Fruit fly (Drosophila melanogaster) whole organism, adult: Measurements from ENCODE around the gene kni.

Experiments used
- CG11617 ChIP-seq: fragments of 200-800 bp; sonication (Bioruptor generic); optimal IDR thresholded peaks from 2 replicates; lab custom pipeline; 2017; ENCODE audit warnings: mild to moderate bottlenecking, missing biosample characterization, missing genetic modification reagents, missing genetic modification characterization
- CG12768 ChIP-seq: fragments of 200-800 bp; sonication (Bioruptor generic); optimal IDR thresholded peaks from 2 replicates; lab custom pipeline; 2017; ENCODE audit warnings: missing biosample characterization, missing genetic modification characterization, mild to moderate bottlenecking, moderate library complexity, missing genetic modification reagents
- CG14711 ChIP-seq: fragments of 200-800 bp; sonication (Bioruptor generic); optimal IDR thresholded peaks from 2 replicates; lab custom pipeline; 2018; ENCODE audit warnings: missing biosample characterization, mild to moderate bottlenecking, missing genetic modification characterization, moderate library complexity
- CG1620 ChIP-seq: fragments of 200-800 bp; sonication (Bioruptor generic); optimal IDR thresholded peaks from 2 replicates; lab custom pipeline; 2016; ENCODE audit warnings: missing biosample characterization, missing genetic modification characterization
- CG33017 ChIP-seq: fragments of 200-800 bp; sonication (Bioruptor generic); optimal IDR thresholded peaks from 2 replicates; lab custom pipeline; 2018; ENCODE audit warnings: missing biosample characterization, mild to moderate bottlenecking, missing genetic modification characterization, moderate library complexity
- CG5204 ChIP-seq: fragments of 200-800 bp; sonication (Bioruptor generic); optimal IDR thresholded peaks from 2 replicates; lab custom pipeline; 2016; ENCODE audit warnings: missing biosample characterization, missing genetic modification characterization
- CG7045 ChIP-seq: fragments of 200-800 bp; sonication (Bioruptor generic); optimal IDR thresholded peaks from 2 replicates; lab custom pipeline; 2017; ENCODE audit warnings: missing biosample characterization, mild to moderate bottlenecking, missing genetic modification characterization
- CG7101 ChIP-seq: fragments of 200-800 bp; sonication (Bioruptor generic); optimal IDR thresholded peaks from 2 replicates; lab custom pipeline; 2018; ENCODE audit warnings: missing biosample characterization, mild to moderate bottlenecking, missing genetic modification characterization, moderate library complexity
- Clk ChIP-seq: fragments of 200-800 bp; sonication (Bioruptor generic); optimal IDR thresholded peaks from 2 replicates; lab custom pipeline; 2017; ENCODE audit warnings: missing biosample characterization, missing genetic modification characterization
- Crg-1 ChIP-seq: fragments of 200-800 bp; sonication (Bioruptor generic); optimal IDR thresholded peaks from 2 replicates; lab custom pipeline; 2016; ENCODE audit warnings: missing biosample characterization, missing genetic modification characterization
- Hr96 ChIP-seq: fragments of 200-800 bp; sonication (Bioruptor generic); optimal IDR thresholded peaks from 2 replicates; lab custom pipeline; 2016; ENCODE audit warnings: missing biosample characterization, missing genetic modification characterization
- Mnt ChIP-seq: fragments of 200-800 bp; sonication (Bioruptor generic); optimal IDR thresholded peaks from 2 replicates; lab custom pipeline; 2016; ENCODE audit warnings: missing biosample characterization, mild to moderate bottlenecking, missing genetic modification characterization
- bab1 ChIP-seq: fragments of 200-800 bp; sonication (Bioruptor generic); optimal IDR thresholded peaks from 3 replicates; lab custom pipeline; 2019; ENCODE audit warnings: missing biosample characterization, mild to moderate bottlenecking, missing genetic modification characterization, moderate library complexity
- cic ChIP-seq: fragments of 200-800 bp; sonication (Bioruptor generic); optimal IDR thresholded peaks from 2 replicates; lab custom pipeline; 2017; ENCODE audit warnings: missing biosample characterization, mild to moderate bottlenecking, missing genetic modification characterization, moderate library complexity
- cnc ChIP-seq, 2 experiments: fragments of >200 bp; optimal IDR thresholded peaks; 2 replicates each; lab custom pipeline; 2017
- kay ChIP-seq: fragments of 200-800 bp; sonication (Bioruptor generic); peaks from one replicate; lab custom pipeline; 2016; ENCODE audit warnings: missing biosample characterization, missing genetic modification characterization, borderline replicate concordance
- ovo ChIP-seq: fragments of 200-800 bp; sonication (Bioruptor generic); optimal IDR thresholded peaks from 2 replicates; lab custom pipeline; 2016; ENCODE audit warnings: missing biosample characterization, missing genetic modification characterization
- pad ChIP-seq: fragments of 200-800 bp; sonication (Bioruptor generic); optimal IDR thresholded peaks from 3 replicates; lab custom pipeline; 2017; ENCODE audit warnings: missing biosample characterization, missing genetic modification characterization, mild to moderate bottlenecking, moderate library complexity, missing genetic modification reagents
- tj ChIP-seq: fragments of 200-800 bp; sonication (Bioruptor generic); optimal IDR thresholded peaks from 3 replicates; lab custom pipeline; 2017; ENCODE audit warnings: missing biosample characterization, mild to moderate bottlenecking, missing genetic modification characterization, moderate library complexity
- toe ChIP-seq: fragments of 200-800 bp; sonication (Bioruptor generic); optimal IDR thresholded peaks from 2 replicates; lab custom pipeline; 2016; ENCODE audit warnings: missing biosample characterization, missing genetic modification characterization

kni gene

dm6 chr3L:20695328-20695822 is at the start of gene kni:
TSS of gene kni (minus strand) at chr3L:20695378.
- no peak for TF ChIP-seq kay
- no peak for TF ChIP-seq Hr96
- TF ChIP-seq CG11617 (GFP tag; lab: Kevin White, UChicago) = no peak
- no peak for TF ChIP-seq CG12768 (GFP tag; lab: Kevin White, UChicago)
- no peak for TF ChIP-seq CG14711 (tag; lab: Kevin White, UChicago)
- no peak for TF ChIP-seq Clk (GFP tag; lab: Kevin White, UChicago)
- no peak for TF ChIP-seq CG5204 (GFP tag; lab: Kevin White, UChicago)
- no peak for TF ChIP-seq pad (GFP tag; lab: Kevin White, UChicago)
- no peak for TF ChIP-seq tj (GFP tag; lab: Kevin White, UChicago)
- no peak for TF ChIP-seq Crg-1 (GFP tag; lab: Kevin White, UChicago)
- TF ChIP-seq cnc (optimal IDR thresholded peaks at IDR 0.05; lab: Kevin White, UChicago) = no peak
- TF ChIP-seq bab1 (GFP tag; lab: Kevin White, UChicago) = no peak
- TF ChIP-seq Mnt = no peak
- no peak for TF ChIP-seq CG1620 (GFP tag; lab: Kevin White, UChicago)
- TF ChIP-seq CG33017 = no peak
- no peak for TF ChIP-seq CG7101 (tag; lab: Kevin White, UChicago)
- TF ChIP-seq cic (GFP tag; lab: Kevin White, UChicago) = no peak
- no peak for TF ChIP-seq toe (GFP tag; lab: Kevin White, UChicago)

dm6 chr3L:20739414-20739813 is 44.2 kb upstream of the kni start, which contains the start of gene Gr77a:
TSS of gene Gr77a (minus strand) at chr3L:20739430.
- TF ChIP-seq CG11617 (GFP tag; lab: Kevin White, UChicago) (no peak), bab1 (GFP tag; lab: Kevin White, UChicago) (no peak), cic (GFP tag; lab: Kevin White, UChicago) (no peak), tj (GFP tag; lab: Kevin White, UChicago) (no peak), Mnt (no peak), Clk (GFP tag; lab: Kevin White, UChicago) (no peak), CG7101 (tag; lab: Kevin White, UChicago) (no peak)

dm6 chr3L:20737346-20737745 is 42.2 kb upstream of the kni start:
- TF ChIP-seq toe (GFP tag; lab: Kevin White, UChicago) (no peak), CG5204 (GFP tag; lab: Kevin White, UChicago) (no peak), CG14711 (tag; lab: Kevin White, UChicago) (no peak), Clk (GFP tag; lab: Kevin White, UChicago) (no peak), tj (GFP tag; lab: Kevin White, UChicago) (no peak), Hr96 (no peak), cnc (optimal IDR thresholded peaks at IDR 0.05; lab: Kevin White, UChicago) (no peak), CG33017 (no peak), CG1620 (GFP tag; lab: Kevin White, UChicago) (no peak), CG7045 (GFP tag; lab: Kevin White, UChicago) (no peak), cic (GFP tag; lab: Kevin White, UChicago) (no peak), kay (no peak), CG7101 (tag; lab: Kevin White, UChicago) (no peak), CG12768 (GFP tag; lab: Kevin White, UChicago) (no peak), Crg-1 (GFP tag; lab: Kevin White, UChicago) (no peak), pad (GFP tag; lab: Kevin White, UChicago) (no peak), ovo (GFP tag; lab: Kevin White, UChicago) (no peak), bab1 (GFP tag; lab: Kevin White, UChicago) (no peak), CG11617 (GFP tag; lab: Kevin White, UChicago) (no peak), Mnt (no peak)

dm6 chr3L:20736266-20736665 is 41.1 kb upstream of the kni start:
- TF ChIP-seq kay = peak; percentile 65
- TF ChIP-seq CG33017 = no peak
- TF ChIP-seq Crg-1 (GFP tag; lab: Kevin White, UChicago) = no peak

- TF ChIP-seq ovo (GFP tag; lab: Kevin White, UChicago) = no peak
- TF ChIP-seq tj (GFP tag; lab: Kevin White, UChicago) = peak; percentile 94
Measured at dm6 chr3L:20734258-20734624, 39.1 kb upstream of the kni start.

- TF ChIP-seq tj (GFP tag; lab: Kevin White, UChicago) (peak; percentile 98), pad (GFP tag; lab: Kevin White, UChicago) (no peak), bab1 (GFP tag; lab: Kevin White, UChicago) (no peak), CG7101 (tag; lab: Kevin White, UChicago) (no peak), Hr96 (no peak)
Measured at dm6 chr3L:20733530-20734257, 38.5 kb upstream of the kni start.

- TF ChIP-seq CG11617 (GFP tag; lab: Kevin White, UChicago) = no peak
- peak; percentile 37 for TF ChIP-seq tj (GFP tag; lab: Kevin White, UChicago)
Measured at dm6 chr3L:20732492-20732891, 37.3 kb upstream of the kni start.
